Worm (Caenorhabditis elegans) whole organism, late embryonic: ENCODE measurements around the gene F58G6.3.

Experiments used
- K02D7.2 ChIP-seq: sonication (generic microtip); optimal IDR thresholded peaks from 2 replicates; lab custom pipeline; 2017; ENCODE audit warnings: mild to moderate bottlenecking, missing genetic modification characterization, missing compliant biosample characterization
- ceh-18 ChIP-seq: sonication (generic microtip); optimal IDR thresholded peaks from 2 replicates; lab custom pipeline; 2016; ENCODE audit warnings: missing genetic modification characterization, missing compliant biosample characterization
- ceh-31 ChIP-seq: sonication (generic microtip); optimal IDR thresholded peaks from 2 replicates; lab custom pipeline; 2016; ENCODE audit warnings: missing genetic modification characterization, missing compliant biosample characterization
- ceh-34 ChIP-seq: sonication (generic microtip); optimal IDR thresholded peaks from 2 replicates; lab custom pipeline; 2016; ENCODE audit warnings: mild to moderate bottlenecking, missing genetic modification characterization, missing compliant biosample characterization
- ceh-6 ChIP-seq: fragments of 200-800 bp; sonication (Bioruptor generic); optimal IDR thresholded peaks from 2 replicates; lab custom pipeline; 2018; ENCODE audit warnings: mild to moderate bottlenecking, missing genetic modification characterization, missing compliant biosample characterization
- dve-1 ChIP-seq: sonication (generic microtip); optimal IDR thresholded peaks from 2 replicates; lab custom pipeline; 2017; ENCODE audit warnings: antibody characterized with exemption, mild to moderate bottlenecking, missing genetic modification characterization, missing compliant biosample characterization
- eyg-1 ChIP-seq: sonication (generic microtip); optimal IDR thresholded peaks from 2 replicates; lab custom pipeline; 2016; ENCODE audit warnings: missing genotype, missing genetic modification characterization, missing compliant biosample characterization
- fkh-10 ChIP-seq: fragments of 150-350 bp; optimal IDR thresholded peaks from 2 replicates; lab custom pipeline; 2014; ENCODE audit warnings: missing biosample characterization, missing genetic modification reagents, missing genetic modification characterization
- fkh-6 ChIP-seq: sonication (generic microtip); optimal IDR thresholded peaks from 2 replicates; lab custom pipeline; 2016; ENCODE audit warnings: missing genetic modification characterization, missing compliant biosample characterization
- gmeb-2 ChIP-seq: sonication (generic microtip); optimal IDR thresholded peaks from 2 replicates; lab custom pipeline; 2016; ENCODE audit warnings: missing genetic modification characterization, inconsistent platforms, missing compliant biosample characterization
- hlh-8 ChIP-seq: sonication (generic microtip); optimal IDR thresholded peaks from 2 replicates; lab custom pipeline; 2016; ENCODE audit warnings: missing genotype, missing genetic modification characterization, missing compliant biosample characterization
- lim-6 ChIP-seq: sonication (generic microtip); optimal IDR thresholded peaks from 2 replicates; lab custom pipeline; 2016; ENCODE audit warnings: missing genetic modification characterization, missing compliant biosample characterization
- lin-11 ChIP-seq: fragments of 200-800 bp; sonication (Bioruptor generic); optimal IDR thresholded peaks from 2 replicates; lab custom pipeline; 2018; ENCODE audit warnings: mild to moderate bottlenecking, missing genetic modification characterization, missing compliant biosample characterization
- madf-2 ChIP-seq: sonication (generic microtip); optimal IDR thresholded peaks from 2 replicates; lab custom pipeline; 2017; ENCODE audit warnings: missing genetic modification characterization, missing compliant biosample characterization
- mec-3 ChIP-seq: sonication (generic microtip); optimal IDR thresholded peaks from 2 replicates; lab custom pipeline; 2016; ENCODE audit warnings: borderline replicate concordance, missing genetic modification characterization, missing compliant biosample characterization
- npax-4 ChIP-seq: sonication (generic microtip); optimal IDR thresholded peaks from 2 replicates; lab custom pipeline; 2016; ENCODE audit warnings: missing genetic modification characterization, missing compliant biosample characterization
- odd-2 ChIP-seq: sonication (generic microtip); optimal IDR thresholded peaks from 2 replicates; lab custom pipeline; 2017; ENCODE audit warnings: antibody characterized with exemption, mild to moderate bottlenecking, missing genetic modification characterization, missing compliant biosample characterization
- pat-9 ChIP-seq: fragments of 200-800 bp; sonication (Bioruptor generic); optimal IDR thresholded peaks from 2 replicates; lab custom pipeline; 2018; ENCODE audit warnings: mild to moderate bottlenecking, missing genetic modification characterization, moderate library complexity, missing compliant biosample characterization
- pha-2 ChIP-seq: sonication (generic microtip); optimal IDR thresholded peaks from 2 replicates; lab custom pipeline; 2017; ENCODE audit warnings: mild to moderate bottlenecking, missing genetic modification characterization, missing compliant biosample characterization
- pha-4 ChIP-seq: fragments of 150-350 bp; optimal IDR thresholded peaks from 2 replicates; lab custom pipeline; 2018; ENCODE audit warnings: missing biosample characterization, missing genetic modification reagents, missing genetic modification characterization
- ref-2 ChIP-seq: sonication (generic microtip); optimal IDR thresholded peaks from 2 replicates; lab custom pipeline; 2016; ENCODE audit warnings: missing genetic modification characterization, missing compliant biosample characterization
- rnt-1 ChIP-seq: sonication (generic microtip); optimal IDR thresholded peaks from 2 replicates; lab custom pipeline; 2016; ENCODE audit warnings: missing genetic modification characterization, missing compliant biosample characterization
- sdc-2 ChIP-seq: sonication (generic microtip); optimal IDR thresholded peaks from 2 replicates; lab custom pipeline; 2016; ENCODE audit warnings: missing genotype, missing genetic modification characterization, missing compliant biosample characterization
- sox-4 ChIP-seq: sonication (generic microtip); optimal IDR thresholded peaks from 2 replicates; lab custom pipeline; 2017; ENCODE audit warnings: mild to moderate bottlenecking, missing genetic modification characterization, inconsistent platforms, missing compliant biosample characterization
- syd-9 ChIP-seq: sonication (generic microtip); optimal IDR thresholded peaks from 2 replicates; lab custom pipeline; 2016; ENCODE audit warnings: mild to moderate bottlenecking, missing genetic modification characterization, moderate library complexity, missing compliant biosample characterization
- tbx-2 ChIP-seq: sonication (generic microtip); optimal IDR thresholded peaks from 2 replicates; lab custom pipeline; 2016; ENCODE audit warnings: missing genetic modification characterization, missing compliant biosample characterization
- tbx-7 ChIP-seq: sonication (generic microtip); optimal IDR thresholded peaks from 2 replicates; lab custom pipeline; 2016; ENCODE audit warnings: missing genotype, missing genetic modification characterization, missing compliant biosample characterization
- unc-3 ChIP-seq, 2 experiments: fragments of 200-800 bp in 1 of 2; sonication (Bioruptor generic) in 1 of 2; sonication (generic microtip) in 1 of 2; conservative IDR thresholded peaks in 1 of 2; optimal IDR thresholded peaks in 1 of 2; 2 replicates each; pipeline versions ENCODE4 v1.3.6 to Lab custom; 2016 to 2022; ENCODE audit warnings: missing compliant biosample characterization in 2 of 2, missing genetic modification characterization in 2 of 2, missing genetic modification reagents in 1 of 2
- unc-42 ChIP-seq: sonication (generic microtip); optimal IDR thresholded peaks from 2 replicates; lab custom pipeline; 2016; ENCODE audit warnings: missing genotype, missing genetic modification characterization, missing compliant biosample characterization
- unc-55 ChIP-seq: sonication (generic microtip); optimal IDR thresholded peaks from 2 replicates; lab custom pipeline; 2017; ENCODE audit warnings: missing biosample characterization, missing genetic modification reagents, missing genetic modification characterization
- unc-86 ChIP-seq: sonication (generic microtip); optimal IDR thresholded peaks from 2 replicates; lab custom pipeline; 2016; ENCODE audit warnings: missing genetic modification characterization, missing compliant biosample characterization
- ztf-16 ChIP-seq: sonication (generic microtip); optimal IDR thresholded peaks from 2 replicates; lab custom pipeline; 2017; ENCODE audit warnings: missing genetic modification characterization, missing compliant biosample characterization

The F58G6.3 gene

DNA sequence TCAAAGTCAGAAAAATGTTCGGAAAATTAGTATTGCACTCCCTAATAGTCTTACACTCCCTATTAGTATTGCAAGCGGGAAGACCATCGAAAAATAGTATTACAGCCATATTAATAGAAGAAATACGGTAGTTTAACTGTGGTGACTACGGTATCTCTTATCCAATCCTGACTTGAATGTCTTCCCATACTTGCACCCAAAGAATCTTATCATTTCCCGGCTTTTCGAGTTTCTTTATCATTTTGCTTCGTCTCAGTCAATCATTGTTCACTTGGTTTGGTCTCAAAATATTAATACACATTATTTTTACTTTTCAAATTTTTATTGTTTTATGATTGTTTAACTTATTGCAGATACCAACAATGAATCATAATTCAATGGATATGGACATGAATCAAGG is at the start of gene F58G6.3:
TSS of gene F58G6.3 (plus strand) at position 352 of the 400 bp plus-strand sequence.
- TF ChIP-seq ceh-6 (GFP tag; lab: Kevin White, UChicago) = no peak
- TF ChIP-seq madf-2 = no peak
- TF ChIP-seq hlh-8 (tag; lab: Kevin White, UChicago) = no peak
- TF ChIP-seq ceh-34 (tag; lab: Kevin White, UChicago) = no peak
- no peak for TF ChIP-seq ztf-16

- no peak for TF ChIP-seq dve-1 (tag; lab: Kevin White, UChicago)
Measured at ce11 chrIV:9607945-9608344, 45.4 kb upstream of the F58G6.3 start.

ce11 chrIV:9609095-9609494 is 44.2 kb upstream of the F58G6.3 start:
- TF ChIP-seq eyg-1 (tag; lab: Kevin White, UChicago) (no peak), madf-2 (no peak), ceh-31 (tag; lab: Kevin White, UChicago) (no peak), unc-42 (tag; lab: Kevin White, UChicago) (no peak), sox-4 (tag; lab: Kevin White, UChicago) (no peak), rnt-1 (tag; lab: Kevin White, UChicago) (no peak), fkh-6 (tag; lab: Kevin White, UChicago) (no peak), lin-11 (tag; lab: Kevin White, UChicago) (no peak), pha-2 (tag; lab: Kevin White, UChicago) (no peak), gmeb-2 (tag; lab: Kevin White, UChicago) (no peak), ceh-18 (tag; lab: Kevin White, UChicago) (no peak), npax-4 (tag; lab: Kevin White, UChicago) (no peak), fkh-10 (GFP tag; lab: Kevin White, UChicago) (no peak), dve-1 (tag; lab: Kevin White, UChicago) (no peak)

- TF ChIP-seq dve-1 (tag; lab: Kevin White, UChicago) = no peak
- no peak for TF ChIP-seq pha-4
- TF ChIP-seq ceh-18 (tag; lab: Kevin White, UChicago) = no peak
- TF ChIP-seq pat-9 = no peak
- no peak for TF ChIP-seq gmeb-2 (tag; lab: Kevin White, UChicago)
- TF ChIP-seq unc-86 (tag; lab: Kevin White, UChicago) = no peak
- no peak for TF ChIP-seq tbx-7
- no peak for TF ChIP-seq unc-3 (GFP tag; conservative IDR thresholded peaks at IDR 0.05; lab: Robert Waterston, UW)
- TF ChIP-seq unc-3 (tag; optimal IDR thresholded peaks at IDR 0.05; lab: Kevin White, UChicago) = no peak
Measured at ce11 chrIV:9610923-9611322, 42.4 kb upstream of the F58G6.3 start.

DNA sequence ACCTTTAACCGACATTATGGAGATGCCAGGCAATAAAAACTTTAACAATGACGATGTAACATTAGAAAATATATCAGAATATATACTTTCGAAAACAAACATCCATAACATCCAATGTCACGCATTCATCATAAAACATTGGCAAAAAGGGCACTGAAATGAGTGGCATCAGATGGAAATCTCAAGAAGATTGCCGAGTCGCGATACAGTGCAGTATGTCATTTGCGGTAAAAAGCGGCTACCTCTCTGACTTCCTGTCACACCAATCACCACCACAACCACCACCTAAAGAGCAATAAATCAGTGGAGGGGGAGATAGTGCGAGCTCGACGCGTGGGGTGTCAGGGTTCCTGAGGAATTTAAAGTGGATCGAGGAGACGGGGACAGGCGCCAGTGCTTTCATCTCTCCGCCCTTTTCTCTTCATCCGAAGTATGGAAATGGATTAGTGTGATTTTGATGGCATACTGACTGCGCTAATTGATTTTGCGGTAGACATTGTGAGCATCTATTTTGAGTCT is 40.2 kb upstream of the F58G6.3 start:
- no peak for TF ChIP-seq pha-4
- TF ChIP-seq pha-2 (tag; lab: Kevin White, UChicago) = no peak
- TF ChIP-seq rnt-1 (tag; lab: Kevin White, UChicago) = peak; percentile 27
- TF ChIP-seq unc-55 (GFP tag; lab: Kevin White, UChicago) = peak; percentile 48

DNA sequence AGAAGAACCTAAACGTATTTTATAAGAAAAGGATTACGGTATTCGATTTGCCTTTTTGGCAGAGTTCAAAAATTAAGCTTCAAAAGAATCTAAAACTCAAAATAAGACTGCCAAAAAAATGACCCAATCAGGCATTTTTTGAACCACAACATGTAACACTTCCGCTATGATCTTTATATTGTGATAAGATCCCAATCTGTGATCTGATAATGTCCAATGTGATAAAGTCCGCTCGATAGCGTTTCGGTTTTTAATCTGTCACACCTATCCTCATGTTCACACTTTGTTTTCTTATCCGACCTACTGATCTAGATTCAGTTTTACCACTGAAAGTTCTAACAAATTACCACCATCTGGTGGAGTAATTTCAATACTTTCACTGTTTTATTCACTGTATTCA is 39.3 kb upstream of the F58G6.3 start:
- no peak for TF ChIP-seq pat-9
- no peak for TF ChIP-seq pha-2 (tag; lab: Kevin White, UChicago)
- TF ChIP-seq mec-3 (tag; lab: Kevin White, UChicago) = no peak
- TF ChIP-seq K02D7.2 = no peak
- TF ChIP-seq tbx-2 (tag; lab: Kevin White, UChicago) = no peak
- no peak for TF ChIP-seq ref-2 (tag; lab: Kevin White, UChicago)
- TF ChIP-seq lim-6 (tag; lab: Kevin White, UChicago) = no peak
- TF ChIP-seq syd-9 = no peak
- no peak for TF ChIP-seq sdc-2
- no peak for TF ChIP-seq odd-2 (tag; lab: Kevin White, UChicago)
